Worm (Caenorhabditis elegans): ENCODE results near the gene fbxa-80.
"Not testable (repeated sequence)": the region's sequence is repeated elsewhere in the genome, so short reads cannot be mapped to it uniquely, and the experiment has no call there.

DNA sequence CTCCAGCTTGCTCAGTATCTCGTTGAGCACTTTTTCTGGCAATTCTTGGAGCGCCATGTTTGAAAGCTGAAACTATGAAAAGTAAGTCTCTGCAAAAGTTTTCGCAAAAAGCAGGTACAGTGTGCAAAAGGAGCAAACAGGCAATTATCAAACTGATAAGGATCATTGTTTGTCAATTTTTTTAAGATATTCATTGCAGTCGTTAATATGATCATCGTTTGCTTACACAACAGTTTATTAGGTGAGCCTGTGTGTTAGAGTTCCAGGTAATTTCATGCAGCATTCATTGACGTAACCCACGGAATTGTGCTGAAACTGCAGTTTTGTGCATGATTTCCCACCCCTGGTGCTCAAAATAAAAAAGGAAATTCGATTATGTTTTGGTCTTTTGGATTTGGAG is 48.2 kb downstream of the fbxa-80 start, which contains the start of gene fbxa-151:
- not testable (repeated sequence) for TF ChIP-seq ref-1 (GFP tag; conservative IDR thresholded peaks at IDR 0.05); klf-2 (GFP tag; conservative IDR thresholded peaks at IDR 0.05); ztf-23 (GFP tag; IDR thresholded peaks at IDR 0.05); flt-1 (GFP tag; IDR thresholded peaks at IDR 0.05); cog-1 (tag; optimal IDR thresholded peaks at IDR 0.05); T22C8.4 (GFP tag; IDR thresholded peaks at IDR 0.05); med-1 (GFP tag; optimal IDR thresholded peaks at IDR 0.05; ENCODE audit: insufficient read depth); ztf-29 (GFP tag; IDR thresholded peaks at IDR 0.05)
